Worm (Caenorhabditis elegans): Measurements from ENCODE around the gene pax-3.

DNA sequence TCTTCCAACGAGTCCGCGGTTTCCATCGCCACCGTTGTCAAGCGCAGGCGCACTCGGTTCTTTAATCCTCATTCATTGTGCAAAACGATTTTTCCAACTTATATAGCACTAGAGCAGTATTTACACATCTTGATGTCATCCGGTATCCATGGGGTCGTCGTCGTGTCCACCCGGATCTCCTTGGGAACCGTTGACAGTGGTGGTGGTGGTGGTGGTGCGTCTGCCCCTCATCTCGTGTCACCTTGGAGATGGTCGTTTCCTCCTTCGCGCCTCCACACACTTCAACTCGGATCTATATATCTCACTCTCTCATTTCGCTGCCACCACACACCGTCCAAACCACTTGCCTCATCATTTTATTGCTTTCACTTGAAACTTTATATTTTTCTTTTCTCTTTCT is 16.4 kb downstream of the pax-3 start:
- TF ChIP-seq snpc-4 (tag; optimal IDR thresholded peaks at IDR 0.05) (no peak), unc-130 (GFP tag; optimal IDR thresholded peaks at IDR 0.05) (no peak), ama-1 (optimal IDR thresholded peaks at IDR 0.05) (no peak), dve-1 (tag; optimal IDR thresholded peaks at IDR 0.05; ENCODE audit: insufficient read depth) (no peak), fos-1 (tag; optimal IDR thresholded peaks at IDR 0.05) (no peak), vab-7 (GFP tag; IDR thresholded peaks at IDR 0.05) (no peak), lin-15B (tag; optimal IDR thresholded peaks at IDR 0.05) (no peak), nhr-28 (tag; optimal IDR thresholded peaks at IDR 0.05) (no peak), skn-1 (tag; optimal IDR thresholded peaks at IDR 0.05) (no peak), aly-2 (tag; optimal IDR thresholded peaks at IDR 0.05) (no peak), Y105C5A.15 (GFP tag; IDR thresholded peaks at IDR 0.05) (no peak), unc-62 (GFP tag; optimal IDR thresholded peaks at IDR 0.05 in 1 of 2) (no peak), unc-62 (tag; optimal IDR thresholded peaks at IDR 0.05) (no peak), F49E8.2 (tag; optimal IDR thresholded peaks at IDR 0.05; ENCODE audit: borderline replicate concordance) (no peak)

Measured in whole organism, L4 larva.